Worm (Caenorhabditis elegans) whole organism, midembryonic: ENCODE data around the gene apt-9.

ENCODE experiments used
- T22C8.4 ChIP-seq: fragments of 200-800 bp; sonication (Bioruptor generic); IDR thresholded peaks from 2 replicates; pipeline ENCODE4 v1.3.6; 2022; ENCODE audit warnings: missing genetic modification characterization, missing compliant biosample characterization
- cog-1 ChIP-seq: sonication (generic microtip); optimal IDR thresholded peaks from 2 replicates; lab custom pipeline; 2016; ENCODE audit warnings: missing genetic modification characterization, missing compliant biosample characterization
- flt-1 ChIP-seq: fragments of 200-800 bp; sonication (Bioruptor generic); IDR thresholded peaks from 2 replicates; pipeline ENCODE4 v1.3.6; 2022; ENCODE audit warnings: missing genetic modification characterization, missing compliant biosample characterization
- klf-2 ChIP-seq: fragments of 200-800 bp; sonication (Bioruptor generic); conservative IDR thresholded peaks from 2 replicates; pipeline ENCODE4 v1.3.6; 2022; ENCODE audit warnings: missing genetic modification reagents, missing genetic modification characterization, missing compliant biosample characterization
- med-1 ChIP-seq: sonication (generic microtip); optimal IDR thresholded peaks from 2 replicates; lab custom pipeline; 2017; ENCODE audit warnings: missing genetic modification characterization, mild to moderate bottlenecking, missing compliant biosample characterization, antibody characterized with exemption, missing genetic modification reagents; ENCODE audit not compliant: insufficient read depth
- ref-1 ChIP-seq: fragments of 200-800 bp; sonication (Bioruptor generic); conservative IDR thresholded peaks from 2 replicates; pipeline ENCODE4 v1.3.6; 2022; ENCODE audit warnings: missing genetic modification reagents, missing genetic modification characterization, missing compliant biosample characterization
- tab-1 ChIP-seq: fragments of 200-800 bp; sonication (Bioruptor generic); IDR thresholded peaks from 2 replicates; pipeline ENCODE4 v1.3.6; 2022; ENCODE audit warnings: missing genetic modification characterization, missing compliant biosample characterization
- ztf-23 ChIP-seq: fragments of 200-800 bp; sonication (Bioruptor generic); IDR thresholded peaks from 2 replicates; pipeline ENCODE4 v1.3.6; 2022; ENCODE audit warnings: missing genetic modification reagents, missing genetic modification characterization, missing compliant biosample characterization
- ztf-29 ChIP-seq: fragments of 200-800 bp; sonication (Bioruptor generic); IDR thresholded peaks from 2 replicates; pipeline ENCODE4 v1.3.6; 2022; ENCODE audit warnings: missing genetic modification reagents, missing genetic modification characterization, missing compliant biosample characterization

The apt-9 gene

DNA sequence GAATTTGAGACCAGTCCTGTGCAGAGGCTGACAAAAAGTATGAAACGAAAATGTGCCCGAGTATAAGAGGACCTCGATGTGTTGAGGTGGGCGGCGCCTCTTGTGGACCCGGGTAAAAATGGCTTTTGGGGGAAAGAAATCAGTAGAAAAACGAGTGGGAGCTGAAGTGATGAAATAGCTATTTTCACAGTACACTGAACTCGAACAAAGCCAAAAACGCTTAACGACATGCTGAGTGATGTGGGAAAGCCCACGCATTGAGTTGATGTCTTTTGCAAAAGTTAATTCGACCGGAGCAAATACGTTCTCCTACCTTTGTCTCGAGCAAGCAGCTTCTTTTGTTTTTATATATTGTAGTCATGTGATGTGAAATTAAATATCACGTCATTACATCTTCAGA is 48.4 kb downstream of the apt-9 start, which contains the start of gene nlp-66:
nlp-66 (minus strand) TSS at position 101 of the 400 bp plus-strand sequence.
- no peak for TF ChIP-seq tab-1 (GFP tag; lab: Robert Waterston, UW)
- no peak for TF ChIP-seq ztf-29
- TF ChIP-seq ztf-23 (GFP tag; lab: Robert Waterston, UW), result no peak
- TF ChIP-seq T22C8.4 (GFP tag; lab: Robert Waterston, UW), result no peak
- no peak for TF ChIP-seq med-1
- TF ChIP-seq cog-1, result no peak
- no peak for TF ChIP-seq klf-2 (GFP tag; lab: Robert Waterston, UW)
- no peak for TF ChIP-seq flt-1 (GFP tag; lab: Robert Waterston, UW)
- TF ChIP-seq ref-1 (GFP tag; lab: Robert Waterston, UW), result no peak

DNA sequence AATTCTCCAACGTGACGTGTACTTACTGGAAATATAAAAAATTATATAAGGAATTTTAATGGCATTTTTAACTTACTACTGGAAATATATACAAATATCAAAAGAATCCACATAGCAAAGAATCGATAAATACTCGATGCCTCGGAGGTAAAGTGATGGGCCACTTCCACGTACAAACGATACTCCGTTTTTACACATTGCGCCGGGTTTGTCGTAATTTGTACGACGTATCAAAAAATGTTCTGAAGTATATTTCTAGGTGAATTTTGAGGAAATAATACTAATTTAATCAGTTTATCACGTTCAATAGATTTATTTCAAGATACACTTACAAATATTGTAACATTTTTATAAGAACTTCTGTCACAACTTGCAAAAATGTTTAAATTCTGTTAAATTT is 52.5 kb downstream of the apt-9 start, which contains the start of gene R08B4.3:
R08B4.3 (minus strand) TSS at position 198 of the 400 bp plus-strand sequence.
- TF ChIP-seq flt-1 (GFP tag; lab: Robert Waterston, UW), result no peak
- no peak for TF ChIP-seq ztf-23 (GFP tag; lab: Robert Waterston, UW)
- TF ChIP-seq T22C8.4 (GFP tag; lab: Robert Waterston, UW), result no peak
- TF ChIP-seq cog-1, result no peak
- TF ChIP-seq med-1, result no peak
- TF ChIP-seq ztf-29, result no peak
- TF ChIP-seq tab-1 (GFP tag; lab: Robert Waterston, UW), result no peak
